Fruit fly (Drosophila melanogaster): Measurements from ENCODE around the gene CD98hc.

Gene CD98hc

DNA sequence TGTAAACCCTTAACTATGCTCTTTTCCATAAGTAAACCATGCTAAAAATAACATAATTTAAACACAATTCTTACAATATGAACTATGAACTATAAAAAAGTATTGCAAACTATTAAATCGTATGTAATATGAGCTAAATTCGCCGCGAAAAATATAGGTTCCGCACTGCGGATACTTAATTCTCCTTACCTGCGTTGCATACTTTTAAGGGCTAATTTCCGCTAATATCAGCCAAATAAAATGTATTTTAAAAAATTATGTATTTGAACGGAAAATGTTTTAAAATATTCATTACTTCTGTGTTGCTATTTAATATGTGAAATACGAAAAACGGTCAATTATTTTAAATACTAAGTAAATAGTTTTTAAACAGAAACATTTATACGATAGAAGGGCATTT is 10.9 kb downstream of the CD98hc start, which contains the start of gene dsx (continued):
- TF ChIP-seq fkh (GFP tag; optimal IDR thresholded peaks at IDR 0.05) (no peak), Sox15 (GFP tag; optimal IDR thresholded peaks at IDR 0.05) (no peak), CG4318 (GFP tag; optimal IDR thresholded peaks at IDR 0.05) (peak; percentile 52), Eip93F (GFP tag; optimal IDR thresholded peaks at IDR 0.05) (no peak), salr (GFP tag; optimal IDR thresholded peaks at IDR 0.05) (peak in 1 of 2 experiments; percentile 72), Smox (GFP tag; optimal IDR thresholded peaks at IDR 0.05) (peak; percentile 38), acj6 (GFP tag; optimal IDR thresholded peaks at IDR 0.05) (peak; percentile 5), Gug (GFP tag; IDR thresholded peaks at IDR 0.05) (no peak), lz (GFP tag; optimal IDR thresholded peaks at IDR 0.05) (peak; percentile 29), Hr38 (GFP tag; optimal IDR thresholded peaks at IDR 0.05) (no peak), CG3032 (tag; optimal IDR thresholded peaks at IDR 0.05) (no peak), pdm3 (GFP tag; optimal IDR thresholded peaks at IDR 0.05) (peak; percentile 29), esn (GFP tag; optimal IDR thresholded peaks at IDR 0.05) (peak; percentile 49), CG11762 (GFP tag; optimal IDR thresholded peaks at IDR 0.05; ENCODE audit: insufficient read depth) (no peak), CG32006 (GFP tag; optimal IDR thresholded peaks at IDR 0.05) (peak; percentile 67), CG8319 (GFP tag; optimal IDR thresholded peaks at IDR 0.05) (no peak), CG6854 (GFP tag; optimal IDR thresholded peaks at IDR 0.05) (no peak), CG8632 (GFP tag; optimal IDR thresholded peaks at IDR 0.05) (no peak), Lpt (GFP tag; optimal IDR thresholded peaks at IDR 0.05) (no peak), Ets96B (tag; optimal IDR thresholded peaks at IDR 0.05) (no peak), vri (GFP tag; optimal IDR thresholded peaks at IDR 0.05) (no peak), net (GFP tag; optimal IDR thresholded peaks at IDR 0.05) (no peak)

DNA sequence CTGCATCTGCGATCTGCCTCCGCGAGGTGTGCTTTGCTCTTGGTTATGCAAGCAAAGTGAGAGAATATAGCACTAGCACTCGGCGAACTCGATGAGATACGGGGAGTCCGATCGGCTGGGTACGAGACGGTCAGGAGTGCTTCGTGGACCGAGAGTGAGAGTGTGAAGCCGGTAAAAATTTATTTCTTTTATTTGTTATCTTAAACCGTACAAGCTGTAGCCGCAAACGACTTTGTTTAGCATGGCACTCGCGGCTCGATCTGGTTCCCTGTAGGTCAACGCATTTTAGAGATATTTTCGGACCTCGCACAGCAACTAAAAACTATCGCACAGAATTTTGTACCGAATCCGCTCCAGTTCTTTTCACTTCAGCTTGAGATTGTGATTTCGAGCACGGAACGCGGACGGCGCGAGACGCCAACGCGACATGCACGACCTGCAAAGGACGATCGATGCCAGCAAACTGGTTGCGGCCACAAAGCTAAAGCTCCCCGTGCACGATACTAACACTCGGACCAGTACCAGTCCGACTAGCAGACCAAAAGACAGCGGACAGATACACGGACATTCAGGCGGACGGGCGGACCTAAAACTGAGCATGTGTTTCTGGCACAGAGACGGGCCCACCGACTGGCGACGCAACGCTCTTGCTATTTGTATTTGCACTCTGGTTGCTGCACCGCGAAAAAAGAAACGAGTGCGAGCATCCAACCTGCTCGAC is 11.5 kb downstream of the CD98hc start:
- TF ChIP-seq CG1621 (tag; optimal IDR thresholded peaks at IDR 0.05), result peak; percentile 82
- TF ChIP-seq cyc (GFP tag; optimal IDR thresholded peaks at IDR 0.05), result no peak
- TF ChIP-seq spab (GFP tag; optimal IDR thresholded peaks at IDR 0.05), result no peak
- no peak for TF ChIP-seq CG4318 (GFP tag; optimal IDR thresholded peaks at IDR 0.05)
- TF ChIP-seq CG10631 (GFP tag; optimal IDR thresholded peaks at IDR 0.05), result no peak
- peak; percentile 85 for TF ChIP-seq Blimp-1 (GFP tag; optimal IDR thresholded peaks at IDR 0.05)
- TF ChIP-seq CG10669 (GFP tag; optimal IDR thresholded peaks at IDR 0.05), result no peak
- TF ChIP-seq vri (GFP tag; optimal IDR thresholded peaks at IDR 0.05), result peak; percentile 59
- peak; percentile 16 for TF ChIP-seq Lpt (GFP tag; optimal IDR thresholded peaks at IDR 0.05)
- TF ChIP-seq CG6163 (GFP tag; IDR thresholded peaks at IDR 0.05), result peak; percentile 43; the same call in 2 of the 3 replicates
- no peak for TF ChIP-seq net (GFP tag; optimal IDR thresholded peaks at IDR 0.05)
- no peak for TF ChIP-seq pdm3 (GFP tag; optimal IDR thresholded peaks at IDR 0.05)
- no peak for TF ChIP-seq Met (GFP tag; optimal IDR thresholded peaks at IDR 0.05)
- peak; percentile 28 for TF ChIP-seq Eip75B (GFP tag; optimal IDR thresholded peaks at IDR 0.05)
- no peak for TF ChIP-seq Sox14 (GFP tag; optimal IDR thresholded peaks at IDR 0.05)
- TF ChIP-seq topi (GFP tag; optimal IDR thresholded peaks at IDR 0.05), result no peak
- TF ChIP-seq CG31627 (GFP tag; optimal IDR thresholded peaks at IDR 0.05), result no peak
- TF ChIP-seq dac (GFP tag; optimal IDR thresholded peaks at IDR 0.05), result no peak
- TF ChIP-seq Smox (GFP tag; optimal IDR thresholded peaks at IDR 0.05), result no peak
- peak; percentile 13 to 60 for TF ChIP-seq ss (GFP tag; optimal IDR thresholded peaks at IDR 0.05)
- TF ChIP-seq fd85E (GFP tag; optimal IDR thresholded peaks at IDR 0.05), result no peak
- TF ChIP-seq CG8632 (GFP tag; optimal IDR thresholded peaks at IDR 0.05), result no peak
- peak; percentile 55; the same call in 2 of the 3 replicates for TF ChIP-seq eg (GFP tag; IDR thresholded peaks at IDR 0.05)
- TF ChIP-seq CG11902 (GFP tag; optimal IDR thresholded peaks at IDR 0.05), result no peak
- no peak for TF ChIP-seq Hr39 (GFP tag; optimal IDR thresholded peaks at IDR 0.05)
- no peak for TF ChIP-seq CG6854 (GFP tag; optimal IDR thresholded peaks at IDR 0.05)
- TF ChIP-seq acj6 (GFP tag; optimal IDR thresholded peaks at IDR 0.05), result no peak
- TF ChIP-seq fkh (GFP tag; optimal IDR thresholded peaks at IDR 0.05), result no peak
- peak; percentile 25 for TF ChIP-seq CG15336 (GFP tag; IDR thresholded peaks at IDR 0.05)
- no peak for TF ChIP-seq CG7368 (GFP tag; optimal IDR thresholded peaks at IDR 0.05)
- TF ChIP-seq dsx (GFP tag; optimal IDR thresholded peaks at IDR 0.05; ENCODE audit: poor library complexity, severe bottlenecking), result peak; percentile 100
- peak; percentile 70 for TF ChIP-seq Eip78C (GFP tag)
- TF ChIP-seq svp (GFP tag), result peak; percentile 87
- TF ChIP-seq Ets21C (GFP tag; optimal IDR thresholded peaks at IDR 0.05), result no peak
- TF ChIP-seq Hr38 (GFP tag; optimal IDR thresholded peaks at IDR 0.05), result no peak
- no peak for TF ChIP-seq OdsH (GFP tag; optimal IDR thresholded peaks at IDR 0.05)
- no peak for TF ChIP-seq CG6276 (GFP tag; optimal IDR thresholded peaks at IDR 0.05)
